Fruit fly (Drosophila melanogaster): ENCODE measurements around the gene CG45676.

DNA sequence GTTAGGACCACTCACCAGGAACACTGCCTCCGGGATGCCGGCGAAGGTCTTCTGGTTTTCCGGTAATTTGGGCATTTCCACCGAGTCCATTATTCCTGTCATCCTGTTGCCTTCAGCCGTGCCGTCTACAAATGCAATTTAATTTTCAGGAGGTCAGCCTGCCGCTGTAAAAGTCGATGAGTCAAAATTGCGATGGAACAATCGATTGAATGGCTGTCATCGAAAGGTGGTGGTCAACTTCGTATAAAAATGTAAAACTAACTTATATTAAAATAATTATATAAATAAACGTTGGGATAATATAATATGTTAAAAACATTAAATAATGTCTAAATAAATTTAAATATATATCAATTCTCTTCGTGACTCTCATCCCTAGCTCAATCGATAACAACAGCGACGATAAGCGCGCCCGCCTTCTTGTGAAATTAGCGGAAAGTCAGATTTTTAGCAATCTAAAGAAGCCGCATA, 9.0 kb upstream of the CG45676 start, which contains the start of the genes mgr and Irbp:
- TF ChIP-seq h (optimal IDR thresholded peaks at IDR 0.05) (no peak), insv (optimal IDR thresholded peaks at IDR 0.05) (no peak), Sin3A (optimal IDR thresholded peaks at IDR 0.05) (no peak), Myc (optimal IDR thresholded peaks at IDR 0.05) (no peak), ttk (optimal IDR thresholded peaks at IDR 0.05) (no peak)

Measured in Kc167 (cell line).